Fruit fly (Drosophila melanogaster) whole organism, embryonic: ENCODE data around the gene Mink.

Experiments used
- Blimp-1 ChIP-seq: fragments of 200-800 bp; sonication (Bioruptor generic); optimal IDR thresholded peaks from 3 replicates; lab custom pipeline; 2018; ENCODE audit warnings: missing biosample characterization, missing genetic modification characterization, mild to moderate bottlenecking, moderate library complexity, missing genetic modification reagents
- CG10209 ChIP-seq: fragments of 200-800 bp; sonication (Bioruptor generic); optimal IDR thresholded peaks from 3 replicates; lab custom pipeline; 2017; ENCODE audit warnings: missing biosample characterization, mild to moderate bottlenecking, missing genetic modification characterization, missing genetic modification reagents
- CG10979 ChIP-seq: fragments of 200-800 bp; sonication (Bioruptor generic); optimal IDR thresholded peaks from 2 replicates; lab custom pipeline; 2018; ENCODE audit warnings: missing biosample characterization, mild to moderate bottlenecking, missing genetic modification characterization, moderate library complexity
- CG14710 ChIP-seq: fragments of 200-800 bp; sonication (Bioruptor generic); optimal IDR thresholded peaks from 3 replicates; lab custom pipeline; 2019; ENCODE audit warnings: missing biosample characterization, mild to moderate bottlenecking, missing genetic modification characterization, moderate library complexity
- CG14965 ChIP-seq: fragments of 200-800 bp; sonication (Bioruptor generic); optimal IDR thresholded peaks from 2 replicates; lab custom pipeline; 2016; ENCODE audit warnings: missing biosample characterization, missing genetic modification characterization, borderline replicate concordance
- CG17359 ChIP-seq: fragments of 200-800 bp; sonication (Bioruptor generic); optimal IDR thresholded peaks from 3 replicates; lab custom pipeline; 2018; ENCODE audit warnings: missing biosample characterization, mild to moderate bottlenecking, missing genetic modification characterization, moderate library complexity
- CG2875 ChIP-seq: fragments of 200-800 bp; sonication (Bioruptor generic); optimal IDR thresholded peaks from 2 replicates; lab custom pipeline; 2017; ENCODE audit warnings: missing biosample characterization, mild to moderate bottlenecking, missing genetic modification characterization, missing genetic modification reagents
- CG3065 ChIP-seq: fragments of 200-800 bp; sonication (Bioruptor generic); optimal IDR thresholded peaks from 2 replicates; lab custom pipeline; 2016; ENCODE audit warnings: missing biosample characterization, missing genetic modification characterization
- CG3281 ChIP-seq: fragments of 200-800 bp; sonication (Bioruptor generic); optimal IDR thresholded peaks from 3 replicates; lab custom pipeline; 2017; ENCODE audit warnings: missing biosample characterization, mild to moderate bottlenecking, missing genetic modification characterization
- CG4282 ChIP-seq: fragments of 200-800 bp; sonication (Bioruptor generic); optimal IDR thresholded peaks from 2 replicates; lab custom pipeline; 2016; ENCODE audit warnings: missing biosample characterization, missing genetic modification characterization
- CG6689 ChIP-seq: fragments of 200-800 bp; sonication (Bioruptor generic); IDR thresholded peaks from 2 replicates; pipeline ENCODE4 v1.3.6; 2022; ENCODE audit warnings: missing biosample characterization, missing genetic modification characterization
- CG7963 ChIP-seq: fragments of 200-800 bp; sonication (Bioruptor generic); IDR thresholded peaks from 3 replicates; pipeline ENCODE4 v1.3.6; 2022; ENCODE audit warnings: missing biosample characterization, missing genetic modification characterization; ENCODE audit not compliant: partially characterized antibody
- Drgx ChIP-seq: fragments of 200-800 bp; sonication (Bioruptor generic); IDR thresholded peaks from 2 replicates; pipeline ENCODE4 v1.3.6; 2022; ENCODE audit warnings: missing biosample characterization, missing genetic modification characterization
- E2f2 ChIP-seq: fragments of 200-800 bp; sonication (Bioruptor generic); IDR thresholded peaks from 2 replicates; pipeline ENCODE4 v1.3.6; 2022; ENCODE audit warnings: missing biosample characterization, missing genetic modification characterization
- Fer3 ChIP-seq: fragments of 200-800 bp; sonication (Bioruptor generic); optimal IDR thresholded peaks from 2 replicates; lab custom pipeline; 2018; ENCODE audit warnings: missing biosample characterization, mild to moderate bottlenecking, missing genetic modification characterization, moderate library complexity
- HLH54F ChIP-seq: fragments of 200-800 bp; sonication (Bioruptor generic); optimal IDR thresholded peaks from 3 replicates; lab custom pipeline; 2016; ENCODE audit warnings: missing biosample characterization, missing genetic modification characterization
- HmgZ ChIP-seq: fragments of 200-800 bp; sonication (Bioruptor generic); optimal IDR thresholded peaks from 2 replicates; lab custom pipeline; 2018; ENCODE audit warnings: missing biosample characterization, mild to moderate bottlenecking, missing genetic modification characterization
- Med ChIP-seq: fragments of 200-800 bp; sonication (Bioruptor generic); peaks from one replicate; lab custom pipeline; 2016; ENCODE audit warnings: missing biosample characterization, missing genetic modification characterization, mild to moderate bottlenecking, inconsistent platforms, moderate library complexity
- Pdp1 ChIP-seq, 2 experiments: fragments of 200-800 bp; sonication (Bioruptor generic); optimal IDR thresholded peaks; 3 replicates each; lab custom pipeline; 2016; ENCODE audit warnings: missing biosample characterization in 2 of 2, missing genetic modification characterization in 2 of 2, mild to moderate bottlenecking in 1 of 2, moderate library complexity in 1 of 2
- Ptx1 ChIP-seq: fragments of 200-800 bp; sonication (Bioruptor generic); IDR thresholded peaks from 2 replicates; pipeline ENCODE4 v1.3.6; 2022; ENCODE audit warnings: missing biosample characterization, missing genetic modification characterization
- Ravus ChIP-seq: fragments of 200-800 bp; sonication (Bioruptor generic); IDR thresholded peaks from 2 replicates; pipeline ENCODE4 v1.3.6; 2022; ENCODE audit warnings: missing biosample characterization, missing genetic modification characterization
- Sox102F ChIP-seq: fragments of 200-800 bp; sonication (Bioruptor generic); optimal IDR thresholded peaks from 2 replicates; lab custom pipeline; 2018; ENCODE audit warnings: missing biosample characterization, mild to moderate bottlenecking, missing genetic modification characterization, moderate library complexity
- Ssrp ChIP-seq: fragments of 200-800 bp; sonication (Bioruptor generic); optimal IDR thresholded peaks from 2 replicates; lab custom pipeline; 2018; ENCODE audit warnings: missing biosample characterization, mild to moderate bottlenecking, missing genetic modification characterization, moderate library complexity
- Xbp1 ChIP-seq: fragments of 200-800 bp; sonication (Bioruptor generic); optimal IDR thresholded peaks from 3 replicates; lab custom pipeline; 2016; ENCODE audit warnings: missing biosample characterization, mild to moderate bottlenecking, missing genetic modification characterization
- ap ChIP-seq: fragments of 200-800 bp; sonication (Bioruptor generic); IDR thresholded peaks from 2 replicates; pipeline ENCODE4 v1.3.6; 2022; ENCODE audit warnings: missing biosample characterization, missing genetic modification characterization
- az2 ChIP-seq: fragments of 200-800 bp; sonication (Bioruptor generic); optimal IDR thresholded peaks from 3 replicates; lab custom pipeline; 2016; ENCODE audit warnings: missing biosample characterization, missing genetic modification characterization
- bsh ChIP-seq, 2 experiments: fragments of 200-800 bp; sonication (Bioruptor generic); optimal IDR thresholded peaks; 2 replicates each; lab custom pipeline; 2017 to 2018; ENCODE audit warnings: mild to moderate bottlenecking in 2 of 2, missing biosample characterization in 2 of 2, missing genetic modification characterization in 2 of 2, moderate library complexity in 1 of 2
- chinmo ChIP-seq: fragments of 200-800 bp; sonication (Bioruptor generic); IDR thresholded peaks from 4 replicates; pipeline ENCODE4 v1.3.6; 2022; ENCODE audit warnings: missing biosample characterization, missing genetic modification characterization; ENCODE audit not compliant: partially characterized antibody
- dmrt99B ChIP-seq: fragments of 200-800 bp; sonication (Bioruptor generic); optimal IDR thresholded peaks from 2 replicates; lab custom pipeline; 2018; ENCODE audit warnings: missing biosample characterization, mild to moderate bottlenecking, missing genetic modification characterization, moderate library complexity
- fd96Cb ChIP-seq: fragments of 200-800 bp; sonication (Bioruptor generic); optimal IDR thresholded peaks from 2 replicates; lab custom pipeline; 2018; ENCODE audit warnings: missing biosample characterization, mild to moderate bottlenecking, missing genetic modification characterization, moderate library complexity
- grn ChIP-seq: fragments of 200-800 bp; sonication (Bioruptor generic); optimal IDR thresholded peaks from 3 replicates; lab custom pipeline; 2017; ENCODE audit warnings: missing biosample characterization, missing genetic modification characterization
- lmd ChIP-seq: fragments of 200-800 bp; sonication (Bioruptor generic); IDR thresholded peaks from 2 replicates; pipeline ENCODE4 v1.3.6; 2022; ENCODE audit warnings: missing biosample characterization, missing genetic modification characterization
- phol ChIP-seq: fragments of 200-800 bp; sonication (Bioruptor generic); optimal IDR thresholded peaks from 3 replicates; lab custom pipeline; 2018; ENCODE audit warnings: missing biosample characterization, mild to moderate bottlenecking, missing genetic modification characterization, moderate library complexity
- row ChIP-seq: fragments of 200-800 bp; sonication (Bioruptor generic); IDR thresholded peaks from 3 replicates; pipeline ENCODE4 v1.3.6; 2022; ENCODE audit warnings: missing biosample characterization, missing genetic modification characterization
- sens ChIP-seq: fragments of 200-800 bp; sonication (Bioruptor generic); peaks from one replicate; lab custom pipeline; 2016; ENCODE audit warnings: missing biosample characterization, missing genetic modification characterization
- sr ChIP-seq: fragments of 200-800 bp; sonication (Bioruptor generic); IDR thresholded peaks from 3 replicates; pipeline ENCODE4 v1.3.6; 2022; ENCODE audit warnings: missing biosample characterization, missing genetic modification characterization
- zfh1 ChIP-seq: fragments of 200-800 bp; sonication (Bioruptor generic); IDR thresholded peaks from 3 replicates; pipeline ENCODE4 v1.3.6; 2022; ENCODE audit warnings: missing biosample characterization, missing genetic modification characterization

The Mink gene

DNA sequence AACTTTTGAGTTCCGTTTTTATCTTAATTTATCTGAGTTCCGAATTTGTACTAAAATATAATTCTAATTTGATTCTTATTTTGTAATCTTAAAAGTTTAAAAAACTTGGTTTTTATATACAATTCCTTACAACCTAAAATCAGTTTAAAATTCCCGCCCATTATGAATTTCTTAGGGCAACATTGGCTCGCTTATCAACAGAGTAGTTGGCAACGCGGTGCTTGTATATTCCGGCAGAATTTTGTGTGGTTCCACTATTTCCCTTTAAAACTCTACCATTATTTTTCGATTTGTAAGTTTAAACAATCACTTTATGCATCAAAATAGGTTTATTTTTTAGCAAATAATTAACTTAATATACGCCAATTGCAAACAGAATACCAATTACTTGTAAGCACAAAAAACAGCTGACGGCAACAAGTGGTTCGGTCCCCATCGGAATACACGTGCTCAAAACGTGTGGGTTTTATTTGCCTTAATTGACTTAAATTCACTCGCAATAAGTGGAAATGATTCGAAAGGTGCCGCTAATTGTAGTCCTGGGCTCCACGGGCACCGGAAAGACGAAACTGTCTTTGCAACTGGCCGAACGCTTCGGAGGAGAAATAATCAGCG, 45.3 kb upstream of the Mink start, which contains the start of the genes CG11089 and CG31381 (continued):
- TF ChIP-seq E2f2 = peak; percentile 97
- no peak for TF ChIP-seq Fer3 (tag; lab: Kevin White, UChicago)
- peak; percentile 5 for TF ChIP-seq CG3281
- TF ChIP-seq CG14710 (tag; lab: Kevin White, UChicago) = peak; percentile 100
- TF ChIP-seq CG2875 (GFP tag; lab: Kevin White, UChicago) = no peak
- peak; percentile 11 for TF ChIP-seq grn (GFP tag; lab: Kevin White, UChicago)

DNA sequence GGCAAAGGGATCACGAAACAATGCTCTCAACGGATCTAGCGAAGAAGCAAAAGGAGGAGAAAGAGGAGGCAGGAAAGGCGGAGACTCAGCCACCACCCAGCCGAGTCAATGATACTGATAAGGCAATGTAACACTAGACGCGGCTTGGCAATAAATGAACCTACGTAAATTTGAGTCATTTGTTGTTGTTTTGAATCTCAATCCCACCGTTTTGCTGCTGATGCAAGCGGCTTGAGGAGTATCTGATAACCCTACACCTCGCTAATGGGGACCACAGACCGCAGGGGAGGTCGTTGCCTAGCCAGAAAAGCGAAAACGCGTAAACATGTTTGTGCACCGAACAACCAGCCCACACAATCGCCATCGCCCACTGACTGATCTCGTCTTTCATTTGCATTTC, 43.6 kb upstream of the Mink start:
- TF ChIP-seq CG7963 (GFP tag; lab: Robert Waterston, UW) (no peak), sr (peak; percentile 53), Pdp1 (GFP tag; optimal IDR thresholded peaks at IDR 0.05; lab: Kevin White, UChicago) (peak in 1 of 2 experiments; percentile 5), chinmo (GFP tag; lab: Robert Waterston, UW) (0 out of 4 replicates have a peak, but pooled peaks have one; percentile 37)

DNA sequence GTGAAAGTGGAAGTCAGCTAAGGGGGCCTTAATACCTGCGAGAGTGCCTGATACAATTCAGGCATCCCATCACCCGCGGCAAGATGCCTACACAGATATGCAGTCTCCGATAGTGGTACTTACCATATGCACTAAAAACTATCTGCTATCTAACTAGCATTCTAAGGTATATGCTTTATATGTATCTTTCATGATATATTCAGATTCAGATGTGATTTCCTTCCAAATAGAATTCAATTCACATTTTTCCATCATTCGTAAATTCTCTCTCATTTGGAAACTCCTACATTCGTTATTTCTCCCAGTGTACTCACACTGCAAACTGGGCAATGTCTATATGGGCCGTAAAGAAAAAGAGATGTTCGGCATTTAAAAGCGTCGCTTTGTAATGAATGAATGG, 35.8 kb upstream of the Mink start:
- TF ChIP-seq phol = peak; percentile 27
- TF ChIP-seq Ravus = no peak
- no peak for TF ChIP-seq HLH54F (GFP tag; lab: Kevin White, UChicago)
- no peak for TF ChIP-seq CG3065 (GFP tag; lab: Kevin White, UChicago)
- TF ChIP-seq Drgx (GFP tag; lab: Robert Waterston, UW) = peak; percentile 47
- peak; percentile 17; the same call in 1 of the 2 replicates for TF ChIP-seq CG6689 (GFP tag; lab: Robert Waterston, UW)
- TF ChIP-seq HmgZ (tag; lab: Kevin White, UChicago) = no peak
- no peak for TF ChIP-seq CG14965 (GFP tag; lab: Kevin White, UChicago)
- peak in 1 of 2 experiments; percentile 26 for TF ChIP-seq bsh (GFP tag; optimal IDR thresholded peaks at IDR 0.05; lab: Kevin White, UChicago)
- TF ChIP-seq sens (GFP tag; lab: Kevin White, UChicago) = peak; percentile 54
- peak; percentile 57 for TF ChIP-seq dmrt99B (tag; lab: Kevin White, UChicago)
- TF ChIP-seq Ptx1 (GFP tag; lab: Robert Waterston, UW) = 0 out of 2 replicates have a peak, but pooled peaks have one; percentile 16
- peak; percentile 54 for TF ChIP-seq Med (GFP tag; lab: Kevin White, UChicago)
- TF ChIP-seq CG4282 = no peak
- peak; percentile 31 for TF ChIP-seq Blimp-1
- 0 out of 3 replicates have a peak, but pooled peaks have one; percentile 8 for TF ChIP-seq zfh1 (GFP tag; lab: Robert Waterston, UW)
- TF ChIP-seq CG10209 = no peak
- peak; percentile 16 for TF ChIP-seq az2 (GFP tag; lab: Kevin White, UChicago)
- TF ChIP-seq row = 0 out of 3 replicates have a peak, but pooled peaks have one; percentile 5
- peak; percentile 19; the same call in 1 of the 2 replicates for TF ChIP-seq lmd (GFP tag; lab: Robert Waterston, UW)
- TF ChIP-seq CG10979 (tag; lab: Kevin White, UChicago) = peak; percentile 17
- peak; percentile 1 for TF ChIP-seq Xbp1
- TF ChIP-seq fd96Cb = peak; percentile 7
- peak; percentile 50 for TF ChIP-seq CG17359 (tag; lab: Kevin White, UChicago)
- no peak for TF ChIP-seq ap (GFP tag; lab: Robert Waterston, UW)
- TF ChIP-seq Ssrp = peak; percentile 9
- peak; percentile 58 for TF ChIP-seq Sox102F (GFP tag; lab: Kevin White, UChicago)
